Worm (Caenorhabditis elegans) whole organism, late embryonic: ENCODE measurements around the gene nasp-1.

Experiments
- C38D4.7 ChIP-seq: fragments of 200-800 bp; sonication (Bioruptor generic); optimal IDR thresholded peaks from 2 replicates; lab custom pipeline; 2018; ENCODE audit warnings: mild to moderate bottlenecking, missing genetic modification characterization, moderate library complexity, missing compliant biosample characterization
- F13H6.1 ChIP-seq: sonication (generic microtip); optimal IDR thresholded peaks from 2 replicates; lab custom pipeline; 2016; ENCODE audit warnings: missing genetic modification characterization, missing compliant biosample characterization
- K09A11.1 ChIP-seq: sonication (generic microtip); optimal IDR thresholded peaks from 2 replicates; lab custom pipeline; 2017; ENCODE audit warnings: antibody characterized with exemption, mild to moderate bottlenecking, missing genetic modification characterization, missing compliant biosample characterization; ENCODE audit not compliant: insufficient read depth
- Y22D7AL.16 ChIP-seq: sonication (generic microtip); optimal IDR thresholded peaks from 2 replicates; lab custom pipeline; 2016; ENCODE audit warnings: missing genetic modification characterization, missing compliant biosample characterization
- ahr-1 ChIP-seq: sonication (generic microtip); optimal IDR thresholded peaks from 2 replicates; lab custom pipeline; 2016; ENCODE audit warnings: missing genetic modification characterization, missing compliant biosample characterization
- ceh-18 ChIP-seq: sonication (generic microtip); optimal IDR thresholded peaks from 2 replicates; lab custom pipeline; 2016; ENCODE audit warnings: missing genetic modification characterization, missing compliant biosample characterization
- ceh-2 ChIP-seq: sonication (generic microtip); optimal IDR thresholded peaks from 2 replicates; lab custom pipeline; 2016; ENCODE audit warnings: missing genotype, missing genetic modification characterization, missing compliant biosample characterization
- ceh-30 ChIP-seq: fragments of 150-350 bp; optimal IDR thresholded peaks from 2 replicates; lab custom pipeline; 2014; ENCODE audit warnings: missing biosample characterization, missing genetic modification characterization
- ceh-31 ChIP-seq: sonication (generic microtip); optimal IDR thresholded peaks from 2 replicates; lab custom pipeline; 2016; ENCODE audit warnings: missing genetic modification characterization, missing compliant biosample characterization
- ceh-48 ChIP-seq: sonication (generic microtip); optimal IDR thresholded peaks from 2 replicates; lab custom pipeline; 2016; ENCODE audit warnings: missing genetic modification characterization, inconsistent platforms, missing compliant biosample characterization
- ceh-6 ChIP-seq: fragments of 200-800 bp; sonication (Bioruptor generic); optimal IDR thresholded peaks from 2 replicates; lab custom pipeline; 2018; ENCODE audit warnings: mild to moderate bottlenecking, missing genetic modification characterization, missing compliant biosample characterization
- ceh-9 ChIP-seq: sonication (generic microtip); optimal IDR thresholded peaks from 2 replicates; lab custom pipeline; 2016; ENCODE audit warnings: mild to moderate bottlenecking, missing genetic modification characterization, inconsistent platforms, missing compliant biosample characterization
- che-1 ChIP-seq: sonication (generic microtip); optimal IDR thresholded peaks from 2 replicates; lab custom pipeline; 2016; ENCODE audit warnings: mild to moderate bottlenecking, missing genetic modification characterization, missing compliant biosample characterization
- dve-1 ChIP-seq: sonication (generic microtip); optimal IDR thresholded peaks from 2 replicates; lab custom pipeline; 2017; ENCODE audit warnings: antibody characterized with exemption, mild to moderate bottlenecking, missing genetic modification characterization, missing compliant biosample characterization
- ets-4 ChIP-seq: sonication (generic microtip); optimal IDR thresholded peaks from 2 replicates; lab custom pipeline; 2016; ENCODE audit warnings: missing genetic modification characterization, missing compliant biosample characterization
- fkh-10 ChIP-seq: fragments of 150-350 bp; optimal IDR thresholded peaks from 2 replicates; lab custom pipeline; 2014; ENCODE audit warnings: missing biosample characterization, missing genetic modification reagents, missing genetic modification characterization
- hlh-30 ChIP-seq: sonication (generic microtip); optimal IDR thresholded peaks from 2 replicates; lab custom pipeline; 2017; ENCODE audit warnings: antibody characterized with exemption, missing genetic modification characterization, missing compliant biosample characterization; ENCODE audit not compliant: insufficient read depth
- hlh-6 ChIP-seq: sonication (generic microtip); optimal IDR thresholded peaks from 2 replicates; lab custom pipeline; 2016; ENCODE audit warnings: missing genotype, missing genetic modification characterization, missing compliant biosample characterization
- hlh-8 ChIP-seq: sonication (generic microtip); optimal IDR thresholded peaks from 2 replicates; lab custom pipeline; 2016; ENCODE audit warnings: missing genotype, missing genetic modification characterization, missing compliant biosample characterization
- lim-6 ChIP-seq: sonication (generic microtip); optimal IDR thresholded peaks from 2 replicates; lab custom pipeline; 2016; ENCODE audit warnings: missing genetic modification characterization, missing compliant biosample characterization
- mec-3 ChIP-seq: sonication (generic microtip); optimal IDR thresholded peaks from 2 replicates; lab custom pipeline; 2016; ENCODE audit warnings: borderline replicate concordance, missing genetic modification characterization, missing compliant biosample characterization
- nfya-1 ChIP-seq: sonication (generic microtip); optimal IDR thresholded peaks from 2 replicates; lab custom pipeline; 2017; ENCODE audit warnings: missing genetic modification characterization, mild to moderate bottlenecking, missing compliant biosample characterization, antibody characterized with exemption, moderate library complexity
- nhr-11 ChIP-seq: fragments of 150-350 bp; optimal IDR thresholded peaks from 2 replicates; lab custom pipeline; 2014; ENCODE audit warnings: missing biosample characterization, missing genetic modification characterization
- nhr-232 ChIP-seq: sonication (generic microtip); optimal IDR thresholded peaks from 2 replicates; lab custom pipeline; 2016; ENCODE audit warnings: missing genetic modification characterization, missing compliant biosample characterization
- odd-2 ChIP-seq: sonication (generic microtip); optimal IDR thresholded peaks from 2 replicates; lab custom pipeline; 2017; ENCODE audit warnings: antibody characterized with exemption, mild to moderate bottlenecking, missing genetic modification characterization, missing compliant biosample characterization
- pag-3 ChIP-seq: sonication (generic microtip); optimal IDR thresholded peaks from 2 replicates; lab custom pipeline; 2016; ENCODE audit warnings: missing compliant biosample characterization, missing genetic modification characterization, borderline replicate concordance
- sdc-2 ChIP-seq: sonication (generic microtip); optimal IDR thresholded peaks from 2 replicates; lab custom pipeline; 2016; ENCODE audit warnings: missing genotype, missing genetic modification characterization, missing compliant biosample characterization
- sox-2 ChIP-seq: fragments of 200-800 bp; sonication (Bioruptor generic); IDR thresholded peaks from 2 replicates; pipeline ENCODE4 v1.3.6; 2022; ENCODE audit warnings: missing genetic modification reagents, missing genetic modification characterization, missing compliant biosample characterization
- syd-9 ChIP-seq: sonication (generic microtip); optimal IDR thresholded peaks from 2 replicates; lab custom pipeline; 2016; ENCODE audit warnings: mild to moderate bottlenecking, missing genetic modification characterization, moderate library complexity, missing compliant biosample characterization
- tbx-7 ChIP-seq: sonication (generic microtip); optimal IDR thresholded peaks from 2 replicates; lab custom pipeline; 2016; ENCODE audit warnings: missing genotype, missing genetic modification characterization, missing compliant biosample characterization
- ttx-3 ChIP-seq: sonication (generic microtip); optimal IDR thresholded peaks from 2 replicates; lab custom pipeline; 2016; ENCODE audit warnings: missing genetic modification reagents, missing genetic modification characterization, missing compliant biosample characterization
- unc-42 ChIP-seq: sonication (generic microtip); optimal IDR thresholded peaks from 2 replicates; lab custom pipeline; 2016; ENCODE audit warnings: missing genotype, missing genetic modification characterization, missing compliant biosample characterization
- zip-5 ChIP-seq: sonication (generic microtip); optimal IDR thresholded peaks from 2 replicates; lab custom pipeline; 2016; ENCODE audit warnings: missing genetic modification characterization, missing compliant biosample characterization
- ztf-16 ChIP-seq: sonication (generic microtip); optimal IDR thresholded peaks from 2 replicates; lab custom pipeline; 2017; ENCODE audit warnings: missing genetic modification characterization, missing compliant biosample characterization

Gene nasp-1

ce11 chrII:11086770-11087169, 19.6 kb upstream of the nasp-1 start:
- TF ChIP-seq ceh-31 (tag; lab: Kevin White, UChicago) (peak; percentile 18), nhr-232 (tag; lab: Kevin White, UChicago) (no peak), unc-42 (tag; lab: Kevin White, UChicago) (peak; percentile 77)

ce11 chrII:11088137-11088536, 18.3 kb upstream of the nasp-1 start:
- no peak for TF ChIP-seq ttx-3 (tag; lab: Kevin White, UChicago)
- no peak for TF ChIP-seq ceh-9 (tag; lab: Kevin White, UChicago)
- no peak for TF ChIP-seq sdc-2
- TF ChIP-seq hlh-30 (tag; lab: Kevin White, UChicago) = no peak
- TF ChIP-seq ceh-6 = peak; percentile 0
- no peak for TF ChIP-seq nhr-11 (tag; lab: Kevin White, UChicago)
- TF ChIP-seq zip-5 = no peak
- no peak for TF ChIP-seq ceh-30 (tag; lab: Kevin White, UChicago)
- no peak for TF ChIP-seq hlh-8 (tag; lab: Kevin White, UChicago)
- no peak for TF ChIP-seq tbx-7
- no peak for TF ChIP-seq dve-1 (tag; lab: Kevin White, UChicago)
- TF ChIP-seq ceh-48 (tag; lab: Kevin White, UChicago) = no peak
- TF ChIP-seq F13H6.1 (tag; lab: Kevin White, UChicago) = no peak
- TF ChIP-seq unc-42 (tag; lab: Kevin White, UChicago) = peak; percentile 97
- TF ChIP-seq che-1 (tag; lab: Kevin White, UChicago) = no peak
- TF ChIP-seq fkh-10 (GFP tag; lab: Kevin White, UChicago) = no peak
- no peak for TF ChIP-seq nhr-232 (tag; lab: Kevin White, UChicago)
- peak; percentile 5 for TF ChIP-seq ceh-31 (tag; lab: Kevin White, UChicago)
- no peak for TF ChIP-seq mec-3
- no peak for TF ChIP-seq hlh-6 (tag; lab: Kevin White, UChicago)
- TF ChIP-seq ceh-2 (tag; lab: Kevin White, UChicago) = no peak
- no peak for TF ChIP-seq C38D4.7 (GFP tag; lab: Kevin White, UChicago)
- no peak for TF ChIP-seq syd-9
- TF ChIP-seq odd-2 (tag; lab: Kevin White, UChicago) = no peak
- TF ChIP-seq ceh-18 = no peak
- TF ChIP-seq ahr-1 = no peak

- TF ChIP-seq nhr-11 (tag; lab: Kevin White, UChicago) (no peak), sox-2 (no peak), syd-9 (no peak), pag-3 (tag; lab: Kevin White, UChicago) (no peak), nfya-1 (tag; lab: Kevin White, UChicago) (no peak), K09A11.1 (tag; lab: Kevin White, UChicago) (no peak), ztf-16 (tag; lab: Kevin White, UChicago) (no peak), ceh-18 (no peak), ahr-1 (no peak), C38D4.7 (GFP tag; lab: Kevin White, UChicago) (no peak), ets-4 (tag; lab: Kevin White, UChicago) (no peak), hlh-30 (tag; lab: Kevin White, UChicago) (no peak)
These were observed 17.1 kb upstream of the nasp-1 start, which contains the start of gene unc-53 for ce11 chrII:11089356-11089755. TSS of gene unc-53 (minus strand) at chrII:11089456.

ce11 chrII:11091577-11091976, 14.8 kb upstream of the nasp-1 start:
- no peak for TF ChIP-seq F13H6.1 (tag; lab: Kevin White, UChicago)
- TF ChIP-seq fkh-10 (GFP tag; lab: Kevin White, UChicago) = peak; percentile 37
- TF ChIP-seq unc-42 (tag; lab: Kevin White, UChicago) = peak; percentile 91

ce11 chrII:11092413-11092812, 14.0 kb upstream of the nasp-1 start, which contains the start of gene rpl-42:
TSS of gene rpl-42 (plus strand) at chrII:11092713.
- no peak for TF ChIP-seq hlh-6 (tag; lab: Kevin White, UChicago)
- TF ChIP-seq lim-6 (tag; lab: Kevin White, UChicago) = no peak
- TF ChIP-seq Y22D7AL.16 (tag; lab: Kevin White, UChicago) = no peak
- TF ChIP-seq K09A11.1 (tag; lab: Kevin White, UChicago) = no peak
